Fruit fly (Drosophila melanogaster) whole organism, embryonic: ENCODE results near the gene CG11655.
A peak's percentile ranks its signal among the peaks of the same experiment; 100 is the strongest.

Experiments used
- Antp ChIP-seq: fragments of 200-800 bp; sonication (Bioruptor generic); optimal IDR thresholded peaks from 3 replicates; lab custom pipeline; 2016; ENCODE audit warnings: missing biosample characterization, missing genetic modification characterization
- C15 ChIP-seq: fragments of 200-800 bp; sonication (Bioruptor generic); IDR thresholded peaks from 3 replicates; pipeline ENCODE4 v1.3.6; 2022; ENCODE audit warnings: missing biosample characterization, missing genetic modification characterization
- CG10959 ChIP-seq: fragments of 200-800 bp; sonication (Bioruptor generic); IDR thresholded peaks from 2 replicates; pipeline ENCODE4 v1.3.6; 2022; ENCODE audit warnings: missing biosample characterization, missing genetic modification characterization
- CG11695 ChIP-seq: fragments of 200-800 bp; sonication (Bioruptor generic); IDR thresholded peaks from 3 replicates; pipeline ENCODE4 v1.3.6; 2022; ENCODE audit warnings: missing biosample characterization, missing genetic modification characterization
- CG11696 ChIP-seq: fragments of 200-800 bp; sonication (Bioruptor generic); IDR thresholded peaks from 2 replicates; pipeline ENCODE4 v1.3.6; 2022; ENCODE audit warnings: missing biosample characterization, missing genetic modification characterization
- CG12155 ChIP-seq: fragments of 200-800 bp; sonication (Bioruptor generic); optimal IDR thresholded peaks from 3 replicates; lab custom pipeline; 2016; ENCODE audit warnings: missing biosample characterization, missing genetic modification characterization
- CG12219 ChIP-seq: fragments of 200-800 bp; sonication (Bioruptor generic); optimal IDR thresholded peaks from 3 replicates; lab custom pipeline; 2018; ENCODE audit warnings: missing biosample characterization, mild to moderate bottlenecking, missing genetic modification characterization
- CG1233 ChIP-seq: fragments of 200-800 bp; sonication (Bioruptor generic); optimal IDR thresholded peaks from 4 replicates; lab custom pipeline; 2018; ENCODE audit warnings: missing biosample characterization, mild to moderate bottlenecking, missing genetic modification characterization
- CG12659 ChIP-seq: fragments of 200-800 bp; sonication (Bioruptor generic); optimal IDR thresholded peaks from 3 replicates; lab custom pipeline; 2017; ENCODE audit warnings: mild to moderate bottlenecking, missing biosample characterization, missing genetic modification reagents, missing genetic modification characterization
- CG13624 ChIP-seq: fragments of 200-800 bp; sonication (Bioruptor generic); optimal IDR thresholded peaks from 2 replicates; lab custom pipeline; 2016; ENCODE audit warnings: missing biosample characterization, missing genetic modification characterization
- CG15269 ChIP-seq: fragments of 200-800 bp; sonication (Bioruptor generic); optimal IDR thresholded peaks from 2 replicates; lab custom pipeline; 2018; ENCODE audit warnings: missing biosample characterization, mild to moderate bottlenecking, missing genetic modification characterization, moderate library complexity
- CG15514 ChIP-seq: fragments of 200-800 bp; sonication (Bioruptor generic); optimal IDR thresholded peaks from 3 replicates; lab custom pipeline; 2017; ENCODE audit warnings: missing biosample characterization, missing genetic modification characterization, mild to moderate bottlenecking, moderate library complexity, missing genetic modification reagents
- CG16779 ChIP-seq: fragments of 200-800 bp; sonication (Bioruptor generic); IDR thresholded peaks from 2 replicates; pipeline ENCODE4 v1.3.6; 2022; ENCODE audit warnings: missing biosample characterization, missing genetic modification characterization
- CG18262 ChIP-seq: fragments of 200-800 bp; optimal IDR thresholded peaks from 3 replicates; lab custom pipeline; 2019; ENCODE audit warnings: missing biosample characterization, mild to moderate bottlenecking, missing genetic modification characterization, moderate library complexity
- CG2199 ChIP-seq: fragments of 200-800 bp; sonication (Bioruptor generic); IDR thresholded peaks from 3 replicates; pipeline ENCODE4 v1.3.6; 2022; ENCODE audit warnings: missing biosample characterization, missing genetic modification characterization
- CG31224 ChIP-seq: fragments of 200-800 bp; sonication (Bioruptor generic); IDR thresholded peaks from 2 replicates; pipeline ENCODE4 v1.3.6; 2022; ENCODE audit warnings: missing biosample characterization, missing genetic modification characterization
- CG33213 ChIP-seq: fragments of 200-800 bp; sonication (Bioruptor generic); optimal IDR thresholded peaks from 3 replicates; lab custom pipeline; 2016; ENCODE audit warnings: missing biosample characterization, missing genetic modification characterization
- CG4404 ChIP-seq: fragments of 200-800 bp; sonication (Bioruptor generic); IDR thresholded peaks from 2 replicates; pipeline ENCODE4 v1.3.6; 2022; ENCODE audit warnings: missing biosample characterization, missing genetic modification characterization
- CG5953 ChIP-seq: fragments of 200-800 bp; sonication (Bioruptor generic); IDR thresholded peaks from 2 replicates; pipeline ENCODE4 v1.3.6; 2022; ENCODE audit warnings: missing biosample characterization, missing genetic modification characterization
- CG8765 ChIP-seq: fragments of 200-800 bp; sonication (Bioruptor generic); IDR thresholded peaks from 2 replicates; pipeline ENCODE4 v1.3.6; 2022; ENCODE audit warnings: missing biosample characterization, missing genetic modification characterization
- CG9437 ChIP-seq: fragments of 200-800 bp; sonication (Bioruptor generic); optimal IDR thresholded peaks from 2 replicates; lab custom pipeline; 2018; ENCODE audit warnings: missing biosample characterization, mild to moderate bottlenecking, missing genetic modification characterization
- CHES-1-like ChIP-seq: fragments of 200-800 bp; sonication (Bioruptor generic); optimal IDR thresholded peaks from 2 replicates; lab custom pipeline; 2016; ENCODE audit warnings: missing biosample characterization, missing genetic modification characterization
- Dad ChIP-seq: fragments of 200-800 bp; sonication (Bioruptor generic); optimal IDR thresholded peaks from 3 replicates; lab custom pipeline; 2016; ENCODE audit warnings: missing biosample characterization, missing genetic modification characterization
- Doc3 ChIP-seq: fragments of 200-800 bp; sonication (Bioruptor generic); IDR thresholded peaks from 3 replicates; pipeline ENCODE4 v1.3.6; 2022; ENCODE audit warnings: missing biosample characterization, missing genetic modification characterization; ENCODE audit not compliant: partially characterized antibody
- Eip74EF ChIP-seq, 2 experiments: fragments of 200-800 bp in 1 of 2; fragments of >200 bp in 1 of 2; sonication (Bioruptor generic) in 1 of 2; optimal IDR thresholded peaks; 2 replicates each; lab custom pipeline; 2017 to 2019; ENCODE audit warnings: missing biosample characterization in 2 of 2, missing genetic modification characterization in 2 of 2, mild to moderate bottlenecking in 1 of 2, moderate library complexity in 1 of 2
- Lim3 ChIP-seq: fragments of 200-800 bp; sonication (Bioruptor generic); IDR thresholded peaks from 2 replicates; pipeline ENCODE4 v1.3.6; 2022; ENCODE audit warnings: missing biosample characterization, missing genetic modification characterization
- Lpt ChIP-seq: fragments of >200 bp; optimal IDR thresholded peaks from 2 replicates; lab custom pipeline; 2018; ENCODE audit warnings: missing biosample characterization, missing genetic modification characterization
- MTF-1 ChIP-seq: fragments of 200-800 bp; sonication (Bioruptor generic); optimal IDR thresholded peaks from 2 replicates; lab custom pipeline; 2018; ENCODE audit warnings: missing biosample characterization, mild to moderate bottlenecking, missing genetic modification characterization, borderline replicate concordance
- Meics ChIP-seq: fragments of 200-800 bp; sonication (Bioruptor generic); optimal IDR thresholded peaks from 2 replicates; lab custom pipeline; 2017; ENCODE audit warnings: missing biosample characterization, mild to moderate bottlenecking, missing genetic modification characterization
- NC2α ChIP-seq: fragments of 200-800 bp; sonication (Bioruptor generic); optimal IDR thresholded peaks from 2 replicates; lab custom pipeline; 2016; ENCODE audit warnings: missing biosample characterization, missing genetic modification characterization
- NFAT ChIP-seq: fragments of 200-800 bp; sonication (Bioruptor generic); IDR thresholded peaks from 2 replicates; pipeline ENCODE4 v1.3.6; 2022; ENCODE audit warnings: missing biosample characterization, missing genetic modification characterization
- Nf-YA ChIP-seq: fragments of 200-800 bp; sonication (Bioruptor generic); IDR thresholded peaks from 2 replicates; pipeline ENCODE4 v1.3.6; 2022; ENCODE audit warnings: missing biosample characterization, missing genetic modification characterization
- NfI ChIP-seq: fragments of 200-800 bp; sonication (Bioruptor generic); optimal IDR thresholded peaks from 3 replicates; lab custom pipeline; 2018; ENCODE audit warnings: missing biosample characterization, mild to moderate bottlenecking, missing genetic modification characterization, moderate library complexity
- Xbp1 ChIP-seq: fragments of 200-800 bp; sonication (Bioruptor generic); optimal IDR thresholded peaks from 3 replicates; lab custom pipeline; 2016; ENCODE audit warnings: missing biosample characterization, mild to moderate bottlenecking, missing genetic modification characterization
- YL-1 ChIP-seq: fragments of 200-800 bp; sonication (Bioruptor generic); optimal IDR thresholded peaks from 3 replicates; lab custom pipeline; 2017; ENCODE audit warnings: missing biosample characterization, mild to moderate bottlenecking, missing genetic modification characterization
- bowl ChIP-seq: fragments of 200-800 bp; sonication (Bioruptor generic); IDR thresholded peaks from 2 replicates; pipeline ENCODE4 v1.3.6; 2022; ENCODE audit warnings: missing biosample characterization, missing genetic modification characterization
- chif ChIP-seq, 2 experiments: fragments of 200-800 bp; sonication (Bioruptor generic); optimal IDR thresholded peaks; 3 replicates each; lab custom pipeline; 2016; ENCODE audit warnings: missing biosample characterization in 2 of 2, missing genetic modification characterization in 2 of 2
- croc ChIP-seq: fragments of 200-800 bp; sonication (Bioruptor generic); conservative IDR thresholded peaks from 3 replicates; pipeline ENCODE4 v1.3.6; 2022; ENCODE audit warnings: missing biosample characterization, missing genetic modification characterization
- fd64A ChIP-seq: fragments of 200-800 bp; sonication (Bioruptor generic); optimal IDR thresholded peaks from 3 replicates; lab custom pipeline; 2018; ENCODE audit warnings: missing biosample characterization, mild to moderate bottlenecking, missing genetic modification characterization
- gcm2 ChIP-seq: fragments of 200-800 bp; sonication (Bioruptor generic); optimal IDR thresholded peaks from 2 replicates; lab custom pipeline; 2016; ENCODE audit warnings: missing biosample characterization, missing genetic modification characterization
- ind ChIP-seq: fragments of 200-800 bp; sonication (Bioruptor generic); optimal IDR thresholded peaks from 3 replicates; lab custom pipeline; 2016; ENCODE audit warnings: missing biosample characterization, missing genetic modification characterization
- lbe ChIP-seq: fragments of 200-800 bp; sonication (Bioruptor generic); optimal IDR thresholded peaks from 2 replicates; lab custom pipeline; 2016; ENCODE audit warnings: missing biosample characterization, mild to moderate bottlenecking, missing genetic modification characterization
- nau ChIP-seq: fragments of 200-800 bp; sonication (Bioruptor generic); optimal IDR thresholded peaks from 3 replicates; lab custom pipeline; 2017; ENCODE audit warnings: missing biosample characterization, mild to moderate bottlenecking, missing genetic modification characterization, missing genetic modification reagents
- org-1 ChIP-seq: fragments of 200-800 bp; sonication (Bioruptor generic); optimal IDR thresholded peaks from 2 replicates; lab custom pipeline; 2017; ENCODE audit warnings: missing biosample characterization, missing genetic modification characterization
- slp2 ChIP-seq: fragments of 200-800 bp; sonication (Bioruptor generic); optimal IDR thresholded peaks from 2 replicates; lab custom pipeline; 2016; ENCODE audit warnings: missing biosample characterization, missing genetic modification characterization
- so ChIP-seq: fragments of 200-800 bp; sonication (Bioruptor generic); IDR thresholded peaks from 3 replicates; pipeline ENCODE4 v1.3.6; 2022; ENCODE audit warnings: missing biosample characterization, missing genetic modification characterization
- sr ChIP-seq: fragments of 200-800 bp; sonication (Bioruptor generic); IDR thresholded peaks from 3 replicates; pipeline ENCODE4 v1.3.6; 2022; ENCODE audit warnings: missing biosample characterization, missing genetic modification characterization
- tgo ChIP-seq: fragments of 200-800 bp; sonication (Bioruptor generic); IDR thresholded peaks from 3 replicates; pipeline ENCODE4 v1.3.6; 2022; ENCODE audit warnings: missing biosample characterization, missing genetic modification characterization
- tup ChIP-seq: fragments of 200-800 bp; sonication (Bioruptor generic); optimal IDR thresholded peaks from 2 replicates; lab custom pipeline; 2016; ENCODE audit warnings: missing biosample characterization, mild to moderate bottlenecking, missing genetic modification characterization, moderate library complexity
- tx ChIP-seq: fragments of 200-800 bp; sonication (Bioruptor generic); optimal IDR thresholded peaks from 2 replicates; lab custom pipeline; 2016; ENCODE audit warnings: missing biosample characterization, missing genetic modification characterization
- unpg ChIP-seq: fragments of 200-800 bp; sonication (Bioruptor generic); optimal IDR thresholded peaks from 3 replicates; lab custom pipeline; 2018; ENCODE audit warnings: missing biosample characterization, mild to moderate bottlenecking, missing genetic modification characterization, moderate library complexity
- zen ChIP-seq: fragments of 200-800 bp; sonication (Bioruptor generic); optimal IDR thresholded peaks from 3 replicates; lab custom pipeline; 2018; ENCODE audit warnings: missing biosample characterization, mild to moderate bottlenecking, missing genetic modification characterization, moderate library complexity

CG11655 gene

DNA sequence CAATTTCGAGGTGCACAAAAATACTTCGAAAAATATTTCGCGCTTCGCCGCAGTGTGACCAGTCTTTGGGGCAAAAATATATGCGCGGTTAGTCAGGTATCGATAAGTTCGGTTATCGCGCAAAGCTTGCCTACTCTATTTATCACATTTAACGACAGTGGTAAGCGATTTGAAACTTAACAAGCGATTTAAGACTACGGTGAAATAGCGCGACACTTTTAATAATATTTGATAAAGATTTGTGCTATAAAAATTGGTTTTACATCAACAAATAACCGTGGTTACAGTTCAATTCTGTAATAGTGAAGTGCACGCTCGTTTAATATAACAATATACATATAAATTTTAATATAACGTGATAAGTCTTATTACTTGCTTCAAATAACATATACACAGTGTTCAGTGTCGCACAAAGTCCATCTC is 22.1 kb downstream of the CG11655 start, which contains the start of gene mh (continued):
- TF ChIP-seq Meics (GFP tag; lab: Kevin White, UChicago), result no peak
- TF ChIP-seq org-1 (GFP tag; lab: Kevin White, UChicago), result no peak
- peak; percentile 4 for TF ChIP-seq YL-1 (GFP tag; lab: Kevin White, UChicago)
- no peak for TF ChIP-seq CG4404 (GFP tag; lab: Robert Waterston, UW)
- TF ChIP-seq CHES-1-like (GFP tag; lab: Kevin White, UChicago), result no peak
- no peak for TF ChIP-seq Lim3 (GFP tag; lab: Robert Waterston, UW)
- no peak for TF ChIP-seq croc
- TF ChIP-seq CG9437 (GFP tag; lab: Kevin White, UChicago), result peak; percentile 52
- TF ChIP-seq zen (tag; lab: Kevin White, UChicago), result no peak
- TF ChIP-seq sr (GFP tag; lab: Robert Waterston, UW), result no peak
- no peak for TF ChIP-seq fd64A (GFP tag; lab: Kevin White, UChicago)
- TF ChIP-seq tgo (GFP tag; lab: Robert Waterston, UW), result peak; percentile 26; the same call in 1 of the 3 replicates
- peak; percentile 42 for TF ChIP-seq Xbp1 (GFP tag; lab: Kevin White, UChicago)
- no peak for TF ChIP-seq CG2199 (GFP tag; lab: Robert Waterston, UW)
- no peak for TF ChIP-seq NC2α (GFP tag; lab: Kevin White, UChicago)
- TF ChIP-seq Doc3 (GFP tag; lab: Robert Waterston, UW), result 0 out of 3 replicates have a peak, but pooled peaks have one; percentile 39
- no peak for TF ChIP-seq CG12219 (GFP tag; lab: Kevin White, UChicago)
- no peak for TF ChIP-seq so (GFP tag; lab: Robert Waterston, UW)
- TF ChIP-seq MTF-1 (GFP tag; lab: Kevin White, UChicago), result no peak
- TF ChIP-seq C15 (GFP tag; lab: Robert Waterston, UW), result no peak
- TF ChIP-seq CG1233 (GFP tag; lab: Kevin White, UChicago), result no peak
- no peak for TF ChIP-seq Nf-YA (GFP tag; lab: Robert Waterston, UW)
- no peak for TF ChIP-seq gcm2 (GFP tag; lab: Kevin White, UChicago)
- no peak for TF ChIP-seq CG33213 (GFP tag; lab: Kevin White, UChicago)
- no peak for TF ChIP-seq lbe (GFP tag; lab: Kevin White, UChicago)
- no peak for TF ChIP-seq CG5953 (GFP tag; lab: Robert Waterston, UW)
- peak; percentile 48 for TF ChIP-seq CG15514 (GFP tag; lab: Kevin White, UChicago)
- peak; percentile 28 for TF ChIP-seq unpg (GFP tag; lab: Kevin White, UChicago)
- no peak for TF ChIP-seq NFAT (GFP tag; lab: Robert Waterston, UW)
- no peak for TF ChIP-seq CG10959 (GFP tag; lab: Robert Waterston, UW)
- TF ChIP-seq chif (GFP tag; optimal IDR thresholded peaks at IDR 0.05; lab: Kevin White, UChicago), result no peak
- no peak for TF ChIP-seq bowl (GFP tag; lab: Robert Waterston, UW)
- no peak for TF ChIP-seq CG16779 (GFP tag; lab: Robert Waterston, UW)
- TF ChIP-seq Lpt (GFP tag; lab: Kevin White, UChicago), result no peak
- no peak for TF ChIP-seq CG18262 (tag; lab: Kevin White, UChicago)
- no peak for TF ChIP-seq nau
- no peak for TF ChIP-seq NfI
- no peak for TF ChIP-seq CG15269 (tag; lab: Kevin White, UChicago)
- TF ChIP-seq Dad (GFP tag; lab: Kevin White, UChicago), result no peak
- TF ChIP-seq slp2, result no peak
- TF ChIP-seq CG11695 (GFP tag; lab: Robert Waterston, UW), result no peak
- TF ChIP-seq tx (GFP tag; lab: Kevin White, UChicago), result no peak
- TF ChIP-seq Antp (GFP tag; lab: Kevin White, UChicago), result no peak
- TF ChIP-seq CG31224 (GFP tag; lab: Robert Waterston, UW), result no peak
- no peak for TF ChIP-seq CG11696 (GFP tag; lab: Robert Waterston, UW)
- TF ChIP-seq Eip74EF (GFP tag; optimal IDR thresholded peaks at IDR 0.05; lab: Kevin White, UChicago), result no peak
- no peak for TF ChIP-seq CG13624
- TF ChIP-seq tup, result no peak
- peak; percentile 15 for TF ChIP-seq CG12155 (GFP tag; lab: Kevin White, UChicago)
- TF ChIP-seq CG8765, result no peak
- no peak for TF ChIP-seq ind (GFP tag; lab: Kevin White, UChicago)
- peak; percentile 50 for TF ChIP-seq CG12659
